Worm (Caenorhabditis elegans): ENCODE results near the gene F08F3.4.

DNA sequence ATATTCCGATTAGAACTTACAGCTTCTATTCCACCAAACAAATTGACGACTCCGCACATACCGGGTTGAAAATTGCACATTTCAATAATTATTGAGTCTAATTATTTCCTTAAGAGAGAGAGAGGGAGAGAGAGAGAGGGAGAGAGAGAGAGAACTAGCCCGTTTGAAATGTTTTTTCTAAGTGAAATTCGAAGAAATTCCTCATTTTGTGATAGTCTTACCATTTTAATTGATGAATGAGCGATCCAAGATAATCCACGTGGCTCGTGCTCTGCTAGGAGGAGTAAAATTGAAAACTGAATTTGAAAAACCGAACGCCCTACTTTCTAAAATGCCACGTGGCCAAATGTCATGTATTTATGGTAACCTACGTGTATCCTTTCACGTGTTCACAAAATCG is 21.7 kb downstream of the F08F3.4 start, which contains the start of gene F08F3.8:
- TF ChIP-seq ztf-29 (GFP tag; IDR thresholded peaks at IDR 0.05), result no peak
- no peak for TF ChIP-seq ref-1 (GFP tag; conservative IDR thresholded peaks at IDR 0.05)
- TF ChIP-seq med-1 (GFP tag; optimal IDR thresholded peaks at IDR 0.05; ENCODE audit: insufficient read depth), result no peak
- TF ChIP-seq flt-1 (GFP tag; IDR thresholded peaks at IDR 0.05), result no peak
- no peak for TF ChIP-seq tab-1 (GFP tag; IDR thresholded peaks at IDR 0.05)
- TF ChIP-seq ztf-23 (GFP tag; IDR thresholded peaks at IDR 0.05), result no peak

All from whole organism, midembryonic.